Fruit fly (Drosophila melanogaster): Measurements from ENCODE around the gene CG43057.

CG43057 gene

dm6 chr2L:8220393-8220934 lies 23.3 kb downstream of the CG43057 start, which contains the start of gene Snx6 (continued):
- no peak for TF ChIP-seq ham (GFP tag; IDR thresholded peaks at IDR 0.05)
- no peak for TF ChIP-seq Fer1 (GFP tag; optimal IDR thresholded peaks at IDR 0.05)
- TF ChIP-seq Dip3 (GFP tag; optimal IDR thresholded peaks at IDR 0.05), result no peak
- peak; percentile 80 for TF ChIP-seq exex (tag; optimal IDR thresholded peaks at IDR 0.05)
- TF ChIP-seq vnd (GFP tag; IDR thresholded peaks at IDR 0.05; ENCODE audit: partially characterized antibody), result peak; percentile 63; the same call in 2 of the 3 replicates
- no peak for TF ChIP-seq Xrp1 (GFP tag; IDR thresholded peaks at IDR 0.05)
- no peak for TF ChIP-seq CG8089 (GFP tag; optimal IDR thresholded peaks at IDR 0.05)
- TF ChIP-seq TFAM (GFP tag; optimal IDR thresholded peaks at IDR 0.05), result no peak
- TF ChIP-seq CG9215 (GFP tag; IDR thresholded peaks at IDR 0.05), result no peak
- TF ChIP-seq CG7556 (GFP tag; optimal IDR thresholded peaks at IDR 0.05), result no peak
- TF ChIP-seq Sry-δ (GFP tag; optimal IDR thresholded peaks at IDR 0.05), result peak; percentile 87
- no peak for TF ChIP-seq pnt (GFP tag; optimal IDR thresholded peaks at IDR 0.05)
- TF ChIP-seq danr (GFP tag; IDR thresholded peaks at IDR 0.05), result no peak
- TF ChIP-seq dan (GFP tag; IDR thresholded peaks at IDR 0.05), result no peak
- no peak for TF ChIP-seq CrebB (tag; optimal IDR thresholded peaks at IDR 0.05)
- no peak for TF ChIP-seq CG7963 (GFP tag; IDR thresholded peaks at IDR 0.05; ENCODE audit: partially characterized antibody)
- TF ChIP-seq maf-S (GFP tag; optimal IDR thresholded peaks at IDR 0.05), result no peak
- TF ChIP-seq CG15011 (GFP tag; optimal IDR thresholded peaks at IDR 0.05), result no peak
- no peak for TF ChIP-seq CG14014 (GFP tag; IDR thresholded peaks at IDR 0.05)
- no peak for TF ChIP-seq CG10979 (tag; optimal IDR thresholded peaks at IDR 0.05)
- TF ChIP-seq gsb-n (tag; optimal IDR thresholded peaks at IDR 0.05), result no peak
- no peak for TF ChIP-seq ac (GFP tag; optimal IDR thresholded peaks at IDR 0.05)
- peak; percentile 60; the same call in 1 of the 2 replicates for TF ChIP-seq sna (GFP tag; IDR thresholded peaks at IDR 0.05; ENCODE audit: partially characterized antibody)
- peak; percentile 65 for TF ChIP-seq Doc3 (GFP tag; IDR thresholded peaks at IDR 0.05; ENCODE audit: partially characterized antibody)
- no peak for TF ChIP-seq bowl (GFP tag; IDR thresholded peaks at IDR 0.05)
- no peak for TF ChIP-seq kay (GFP tag; optimal IDR thresholded peaks at IDR 0.05)
- no peak for TF ChIP-seq disco-r (GFP tag; optimal IDR thresholded peaks at IDR 0.05)
- TF ChIP-seq Mrtf (GFP tag; IDR thresholded peaks at IDR 0.05), result no peak
- TF ChIP-seq CG2116 (GFP tag; optimal IDR thresholded peaks at IDR 0.05), result peak; percentile 44
- TF ChIP-seq CG8281 (tag; optimal IDR thresholded peaks at IDR 0.05), result no peak
- no peak for TF ChIP-seq emc (GFP tag; optimal IDR thresholded peaks at IDR 0.05)
- TF ChIP-seq nom (GFP tag; optimal IDR thresholded peaks at IDR 0.05), result no peak
- no peak for TF ChIP-seq Hr3 (GFP tag; optimal IDR thresholded peaks at IDR 0.05)
- TF ChIP-seq ara (GFP tag; IDR thresholded peaks at IDR 0.05), result no peak
- peak; percentile 56; the same call in 1 of the 2 replicates for TF ChIP-seq amos (GFP tag; IDR thresholded peaks at IDR 0.05; ENCODE audit: partially characterized antibody)
- TF ChIP-seq CG4820 (GFP tag; optimal IDR thresholded peaks at IDR 0.05), result no peak
- TF ChIP-seq hkb (optimal IDR thresholded peaks at IDR 0.05), result no peak
- no peak for TF ChIP-seq hkb (GFP tag; IDR thresholded peaks at IDR 0.05)
- TF ChIP-seq Ada2b (GFP tag; IDR thresholded peaks at IDR 0.05), result no peak
- TF ChIP-seq Med (GFP tag), result no peak
- TF ChIP-seq zfh1 (GFP tag; IDR thresholded peaks at IDR 0.05), result no peak
- TF ChIP-seq toy (GFP tag; IDR thresholded peaks at IDR 0.05), result no peak
- TF ChIP-seq org-1 (GFP tag; optimal IDR thresholded peaks at IDR 0.05), result no peak
- peak; percentile 38 for TF ChIP-seq pzg (GFP tag; optimal IDR thresholded peaks at IDR 0.05)
- no peak for TF ChIP-seq Neu2 (GFP tag; optimal IDR thresholded peaks at IDR 0.05; ENCODE audit: borderline replicate concordance)
- TF ChIP-seq BEAF-32 (GFP tag; optimal IDR thresholded peaks at IDR 0.05), result peak; percentile 64
- no peak for TF ChIP-seq gcm2 (GFP tag; optimal IDR thresholded peaks at IDR 0.05)
- TF ChIP-seq CG13287 (GFP tag; IDR thresholded peaks at IDR 0.05; ENCODE audit: partially characterized antibody), result peak; percentile 86
- TF ChIP-seq unc-4 (GFP tag; IDR thresholded peaks at IDR 0.05; ENCODE audit: partially characterized antibody), result peak; percentile 68
- TF ChIP-seq ap (GFP tag; IDR thresholded peaks at IDR 0.05), result no peak
- no peak for TF ChIP-seq unpg (GFP tag; optimal IDR thresholded peaks at IDR 0.05)

Measured in whole organism, embryonic.